Worm (Caenorhabditis elegans): ENCODE measurements around the gene W10G11.1.
A peak's percentile ranks its signal among the peaks of the same experiment; 100 is the strongest.

The W10G11.1 gene

DNA sequence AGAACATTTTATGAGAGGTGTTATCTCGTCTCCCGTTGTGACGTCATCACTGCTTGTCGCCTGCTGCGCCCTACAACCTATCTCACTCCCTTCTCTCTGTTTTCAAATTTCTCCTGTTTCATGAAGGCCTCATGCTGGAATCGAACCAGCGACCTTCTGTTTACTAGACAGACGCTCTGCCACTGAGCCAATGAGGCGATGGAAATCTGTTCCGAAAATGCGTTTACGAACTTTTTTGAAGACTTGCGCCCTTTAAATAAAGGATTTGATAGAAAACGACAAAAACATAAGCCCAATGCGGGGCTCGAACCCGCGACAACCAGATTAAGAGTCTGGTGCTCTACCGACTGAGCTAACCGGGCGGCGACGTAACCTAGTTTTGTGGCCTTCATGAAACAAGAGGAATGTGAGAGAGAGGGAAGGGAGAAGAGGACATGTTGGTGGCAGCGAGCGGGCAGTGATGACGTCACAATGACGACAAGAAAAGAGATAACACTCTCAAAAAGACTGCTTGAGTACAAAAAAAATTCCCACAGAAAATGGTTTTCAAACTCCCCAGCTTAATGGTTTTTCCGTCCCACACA, 41.4 kb downstream of the W10G11.1 start, which contains the start of gene clec-126 (continued):
- TF ChIP-seq aha-1 (tag; optimal IDR thresholded peaks at IDR 0.05) (no peak), pqm-1 (tag; optimal IDR thresholded peaks at IDR 0.05) (no peak), nhr-71 (tag; optimal IDR thresholded peaks at IDR 0.05) (peak; percentile 81), lsy-2 (tag; optimal IDR thresholded peaks at IDR 0.05) (peak; percentile 68 to 81), mab-9 (GFP tag; IDR thresholded peaks at IDR 0.05) (no peak), fkh-10 (GFP tag; optimal IDR thresholded peaks at IDR 0.05) (peak; percentile 10), lin-39 (tag; optimal IDR thresholded peaks at IDR 0.05) (no peak), nhr-237 (tag; optimal IDR thresholded peaks at IDR 0.05) (no peak), nhr-85 (tag) (peak; percentile 82), unc-98 (GFP tag; IDR thresholded peaks at IDR 0.05) (no peak), zag-1 (tag; optimal IDR thresholded peaks at IDR 0.05) (no peak), unc-62 (GFP tag; optimal IDR thresholded peaks at IDR 0.05) (no peak), xbp-1 (tag; optimal IDR thresholded peaks at IDR 0.05) (peak; percentile 74), pag-3 (tag; optimal IDR thresholded peaks at IDR 0.05; ENCODE audit: borderline replicate concordance, insufficient read depth) (no peak), irx-1 (tag; optimal IDR thresholded peaks at IDR 0.05) (peak; percentile 43), sup-37 (GFP tag; optimal IDR thresholded peaks at IDR 0.05) (no peak), nhr-90 (tag; optimal IDR thresholded peaks at IDR 0.05; ENCODE audit: poor library complexity) (peak; percentile 90), nhr-19 (GFP tag; conservative IDR thresholded peaks at IDR 0.05) (peak; percentile 65), blmp-1 (tag; optimal IDR thresholded peaks at IDR 0.05) (peak; percentile 40), C34B4.2 (tag; optimal IDR thresholded peaks at IDR 0.05) (no peak), C16A3.4 (tag; optimal IDR thresholded peaks at IDR 0.05) (peak; percentile 57), mep-1 (tag; optimal IDR thresholded peaks at IDR 0.05) (peak; percentile 71), nhr-47 (tag; optimal IDR thresholded peaks at IDR 0.05) (peak; percentile 83), nhr-11 (tag; optimal IDR thresholded peaks at IDR 0.05) (no peak), snu-23 (GFP tag; optimal IDR thresholded peaks at IDR 0.05) (peak; percentile 87), grh-1 (GFP tag; IDR thresholded peaks at IDR 0.05) (peak; percentile 7; the same call in 1 of the 2 replicates), lin-13 (GFP tag; optimal IDR thresholded peaks at IDR 0.05) (peak; percentile 79), fos-1 (tag; optimal IDR thresholded peaks at IDR 0.05) (peak; percentile 53), vab-15 (tag; optimal IDR thresholded peaks at IDR 0.05) (no peak), egl-27 (tag; optimal IDR thresholded peaks at IDR 0.05) (peak in 1 of 2 experiments; percentile 35), lin-14 (GFP tag; optimal IDR thresholded peaks at IDR 0.05) (peak; percentile 76), ztf-11 (tag; optimal IDR thresholded peaks at IDR 0.05) (peak in 1 of 2 experiments; percentile 52), hlh-4 (tag; optimal IDR thresholded peaks at IDR 0.05) (no peak), lin-15B (tag; optimal IDR thresholded peaks at IDR 0.05) (peak; percentile 24), pax-3 (tag; optimal IDR thresholded peaks at IDR 0.05) (no peak), hpl-2 (GFP tag; optimal IDR thresholded peaks at IDR 0.05) (no peak), mdl-1 (tag; optimal IDR thresholded peaks at IDR 0.05) (peak in 1 of 2 experiments; percentile 50), nhr-12 (tag; optimal IDR thresholded peaks at IDR 0.05) (no peak), elt-3 (tag; optimal IDR thresholded peaks at IDR 0.05) (peak in 2 of 6 experiments; percentile 2 to 40), unc-30 (tag; optimal IDR thresholded peaks at IDR 0.05) (no peak), ztf-4 (tag; optimal IDR thresholded peaks at IDR 0.05) (peak; percentile 64), egl-13 (tag; optimal IDR thresholded peaks at IDR 0.05) (peak; percentile 45)

DNA sequence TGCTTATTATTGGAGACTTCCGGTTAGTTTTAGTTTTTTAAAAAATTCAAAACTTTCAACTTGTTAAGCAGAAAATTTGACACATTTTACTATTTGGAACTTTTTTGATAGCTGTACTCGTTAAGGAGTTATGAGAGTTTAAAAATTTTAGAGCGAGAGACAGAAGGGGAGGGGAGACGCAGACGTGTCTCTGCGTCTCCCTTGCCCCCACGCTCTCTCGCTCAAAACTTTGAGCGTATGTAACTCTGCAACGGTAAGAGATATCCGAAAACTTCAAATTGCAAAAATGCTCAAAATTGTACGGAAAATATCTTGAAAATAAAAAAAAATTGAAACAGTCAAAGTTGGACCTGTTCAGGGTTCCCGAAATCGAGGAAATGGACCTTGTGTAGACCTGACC, 44.3 kb downstream of the W10G11.1 start:
- TF ChIP-seq snpc-4 (tag; optimal IDR thresholded peaks at IDR 0.05) (no peak), pag-3 (tag; optimal IDR thresholded peaks at IDR 0.05; ENCODE audit: borderline replicate concordance, insufficient read depth) (no peak), ceh-88 (GFP tag; IDR thresholded peaks at IDR 0.05) (no peak), mep-1 (tag; optimal IDR thresholded peaks at IDR 0.05) (no peak), unc-62 (GFP tag; optimal IDR thresholded peaks at IDR 0.05) (no peak), blmp-1 (tag; optimal IDR thresholded peaks at IDR 0.05) (no peak), nhr-237 (tag; optimal IDR thresholded peaks at IDR 0.05) (no peak), efl-1 (optimal IDR thresholded peaks at IDR 0.05) (no peak), efl-1 (GFP tag; optimal IDR thresholded peaks at IDR 0.05 in 1 of 2) (no peak), lsy-2 (tag; optimal IDR thresholded peaks at IDR 0.05) (no peak), sptf-1 (tag; optimal IDR thresholded peaks at IDR 0.05) (no peak), sox-4 (tag; optimal IDR thresholded peaks at IDR 0.05) (no peak), lin-14 (GFP tag; optimal IDR thresholded peaks at IDR 0.05) (no peak), ceh-63 (GFP tag; optimal IDR thresholded peaks at IDR 0.05) (no peak)

All from whole organism, L1 larva.